Worm (Caenorhabditis elegans) whole organism, young adult: Measurements from ENCODE around the gene cdh-1.
A peak's percentile ranks its signal among the peaks of the same experiment; 100 is the strongest.
"Not testable (repeated sequence)": the region's sequence is repeated elsewhere in the genome, so short reads cannot be mapped to it uniquely, and the experiment has no call there.

Experiments
- B0019.2 ChIP-seq: fragments of 200-800 bp; sonication (Bioruptor generic); conservative IDR thresholded peaks from 2 replicates; pipeline ENCODE4 v1.3.6; 2022; ENCODE audit warnings: missing genetic modification reagents, missing genetic modification characterization, missing compliant biosample characterization
- B0035.1 ChIP-seq: sonication (generic microtip); optimal IDR thresholded peaks from 2 replicates; lab custom pipeline; 2016; ENCODE audit warnings: missing genetic modification characterization, mild to moderate bottlenecking, missing compliant biosample characterization, missing genotype, missing genetic modification reagents
- B0261.1 ChIP-seq: sonication (generic microtip); optimal IDR thresholded peaks from 2 replicates; lab custom pipeline; 2016; ENCODE audit warnings: mild to moderate bottlenecking, missing genetic modification characterization, moderate library complexity, missing compliant biosample characterization
- C06A6.2 ChIP-seq: fragments of 200-800 bp; sonication (Bioruptor generic); conservative IDR thresholded peaks from 2 replicates; pipeline ENCODE4 v1.3.6; 2022; ENCODE audit warnings: missing genetic modification characterization, missing compliant biosample characterization
- F33H1.4 ChIP-seq: fragments of 200-800 bp; sonication (Bioruptor generic); IDR thresholded peaks from 2 replicates; pipeline ENCODE4 v1.3.6; 2022; ENCODE audit warnings: missing genetic modification reagents, missing genetic modification characterization, missing compliant biosample characterization
- F55B11.4 ChIP-seq: sonication (generic microtip); optimal IDR thresholded peaks from 2 replicates; lab custom pipeline; 2016; ENCODE audit warnings: missing compliant biosample characterization, missing genetic modification characterization, borderline replicate concordance; ENCODE audit not compliant: insufficient read depth
- F57A8.1 ChIP-seq: fragments of 200-800 bp; sonication (Bioruptor generic); optimal IDR thresholded peaks from 2 replicates; lab custom pipeline; 2018; ENCODE audit warnings: mild to moderate bottlenecking, missing genetic modification characterization, moderate library complexity, missing compliant biosample characterization
- T26A5.8 ChIP-seq: sonication (generic microtip); optimal IDR thresholded peaks from 2 replicates; lab custom pipeline; 2016; ENCODE audit warnings: missing genetic modification characterization, missing compliant biosample characterization
- Y67H2A.10 ChIP-seq: fragments of 200-800 bp; sonication (Bioruptor generic); conservative IDR thresholded peaks from 2 replicates; pipeline ENCODE4 v1.3.6; 2022; ENCODE audit warnings: missing genetic modification reagents, missing genetic modification characterization, missing compliant biosample characterization
- ZK185.1 ChIP-seq: sonication (generic microtip); optimal IDR thresholded peaks from 2 replicates; lab custom pipeline; 2016; ENCODE audit warnings: mild to moderate bottlenecking, missing genetic modification characterization, missing compliant biosample characterization; ENCODE audit not compliant: poor library complexity, severe bottlenecking
- ama-1 ChIP-seq, 3 experiments: fragments of 150-350 bp in 1 of 3; sonication (generic microtip) in 2 of 3; optimal IDR thresholded peaks; 2 replicates each; lab custom pipeline; 2014 to 2018; ENCODE audit warnings: missing biosample characterization in 2 of 3, missing genetic modification characterization in 2 of 3, missing genetic modification reagents in 2 of 3
- attf-3 ChIP-seq: fragments of 200-800 bp; sonication (Bioruptor generic); conservative IDR thresholded peaks from 2 replicates; pipeline ENCODE4 v1.3.6; 2022; ENCODE audit warnings: missing genetic modification reagents, missing genetic modification characterization, missing compliant biosample characterization
- attf-6 ChIP-seq: fragments of 200-800 bp; sonication (Bioruptor generic); IDR thresholded peaks from 2 replicates; pipeline ENCODE4 v1.3.6; 2022; ENCODE audit warnings: missing genetic modification reagents, missing genetic modification characterization, missing compliant biosample characterization
- bed-1 ChIP-seq: fragments of 200-800 bp; sonication (Bioruptor generic); IDR thresholded peaks from 2 replicates; pipeline ENCODE4 v1.3.6; 2022; ENCODE audit warnings: missing genetic modification reagents, missing genetic modification characterization, missing compliant biosample characterization
- cebp-1 ChIP-seq, 2 experiments: fragments of 200-800 bp in 1 of 2; sonication (Bioruptor generic) in 1 of 2; sonication (generic microtip) in 1 of 2; IDR thresholded peaks in 1 of 2; optimal IDR thresholded peaks in 1 of 2; 2 replicates each; pipeline versions ENCODE4 v1.3.6 to Lab custom; 2017 to 2022; ENCODE audit warnings: missing compliant biosample characterization in 2 of 2, missing genetic modification characterization in 2 of 2, mild to moderate bottlenecking in 1 of 2, missing genetic modification reagents in 1 of 2, moderate library complexity in 1 of 2
- dox-1 ChIP-seq: fragments of 200-800 bp; sonication (Bioruptor generic); IDR thresholded peaks from 2 replicates; pipeline ENCODE4 v1.3.6; 2022; ENCODE audit warnings: missing genetic modification reagents, missing genetic modification characterization, missing compliant biosample characterization
- egl-18 ChIP-seq: fragments of 200-800 bp; sonication (Bioruptor generic); IDR thresholded peaks from 2 replicates; pipeline ENCODE4 v1.3.6; 2022; ENCODE audit warnings: missing genetic modification reagents, missing genetic modification characterization, missing compliant biosample characterization
- egrh-3 ChIP-seq: fragments of 200-800 bp; sonication (Bioruptor generic); IDR thresholded peaks from 2 replicates; pipeline ENCODE4 v1.3.6; 2022; ENCODE audit warnings: missing genetic modification reagents, missing genetic modification characterization, missing compliant biosample characterization
- ekl-4 ChIP-seq: fragments of 200-800 bp; sonication (Bioruptor generic); IDR thresholded peaks from 2 replicates; pipeline ENCODE4 v1.3.6; 2022; ENCODE audit warnings: missing genetic modification reagents, missing genetic modification characterization, missing compliant biosample characterization
- hmg-1.2 ChIP-seq: fragments of 200-800 bp; sonication (Bioruptor generic); IDR thresholded peaks from 2 replicates; pipeline ENCODE4 v1.3.6; 2022; ENCODE audit warnings: missing genetic modification reagents, missing genetic modification characterization, missing compliant biosample characterization
- lin-40 ChIP-seq: sonication (generic microtip); optimal IDR thresholded peaks from 2 replicates; lab custom pipeline; 2016; ENCODE audit warnings: missing genetic modification characterization, mild to moderate bottlenecking, missing compliant biosample characterization, missing genotype, missing genetic modification reagents
- lir-1 ChIP-seq: fragments of 200-800 bp; sonication (Bioruptor generic); conservative IDR thresholded peaks from 2 replicates; pipeline ENCODE4 v1.3.6; 2022; ENCODE audit warnings: missing genetic modification reagents, missing genetic modification characterization, missing compliant biosample characterization
- lsy-27 ChIP-seq: sonication (generic microtip); optimal IDR thresholded peaks from 2 replicates; lab custom pipeline; 2017; ENCODE audit warnings: missing genetic modification characterization, mild to moderate bottlenecking, missing compliant biosample characterization, antibody characterized with exemption, missing genotype, borderline replicate concordance; ENCODE audit not compliant: insufficient read depth
- nhr-80 ChIP-seq: sonication (generic microtip); optimal IDR thresholded peaks from 2 replicates; lab custom pipeline; 2016; ENCODE audit warnings: missing genetic modification characterization, missing compliant biosample characterization
- snpc-1.3 ChIP-seq: sonication (generic microtip); optimal IDR thresholded peaks from 2 replicates; lab custom pipeline; 2017; ENCODE audit warnings: missing genetic modification characterization, mild to moderate bottlenecking, missing compliant biosample characterization, antibody characterized with exemption, moderate library complexity, missing genotype, missing genetic modification reagents; ENCODE audit not compliant: insufficient read depth
- tbx-9 ChIP-seq: sonication (generic microtip); optimal IDR thresholded peaks from 2 replicates; lab custom pipeline; 2016; ENCODE audit warnings: borderline replicate concordance, missing genetic modification characterization, inconsistent platforms, missing compliant biosample characterization
- tlf-1 ChIP-seq: fragments of 200-800 bp; sonication (Bioruptor generic); optimal IDR thresholded peaks from 2 replicates; lab custom pipeline; 2018; ENCODE audit warnings: mild to moderate bottlenecking, missing genetic modification characterization, missing compliant biosample characterization
- xnd-1 ChIP-seq: sonication (generic microtip); optimal IDR thresholded peaks from 2 replicates; lab custom pipeline; 2016; ENCODE audit warnings: missing genotype, missing genetic modification reagents, missing genetic modification characterization, missing compliant biosample characterization
- zfh-2 ChIP-seq: fragments of 200-800 bp; sonication (Bioruptor generic); conservative IDR thresholded peaks from 2 replicates; pipeline ENCODE4 v1.3.6; 2022; ENCODE audit warnings: missing genetic modification reagents, missing genetic modification characterization, missing compliant biosample characterization
- zim-3 ChIP-seq: sonication (generic microtip); optimal IDR thresholded peaks from 2 replicates; lab custom pipeline; 2017; ENCODE audit warnings: mild to moderate bottlenecking, missing genetic modification characterization, moderate library complexity, missing compliant biosample characterization
- ztf-18 ChIP-seq: sonication (generic microtip); optimal IDR thresholded peaks from 2 replicates; lab custom pipeline; 2016; ENCODE audit warnings: missing genotype, mild to moderate bottlenecking, missing genetic modification characterization, missing compliant biosample characterization

cdh-1 gene

ce11 chrIII:2881117-2881516 is 29.6 kb upstream of the cdh-1 start:
- TF ChIP-seq snpc-1.3 (tag; lab: Kevin White, UChicago) (no peak), hmg-1.2 (peak; percentile 64; the same call in 1 of the 2 replicates), cebp-1 (GFP tag; IDR thresholded peaks at IDR 0.05; lab: Robert Waterston, UW) (no peak), cebp-1 (tag; optimal IDR thresholded peaks at IDR 0.05; lab: Kevin White, UChicago) (peak; percentile 2)

ce11 chrIII:2881989-2882388 is 28.7 kb upstream of the cdh-1 start, which contains the start of gene F56F11.2:
Gene F56F11.2, plus strand, starts transcription at chrIII:2882289.
- not testable (repeated sequence) for TF ChIP-seq zim-3; xnd-1 (tag; lab: Kevin White, UChicago); ztf-18
- TF ChIP-seq, all 124 proteins: peak for 0; not testable (repeated sequence) for 124

DNA sequence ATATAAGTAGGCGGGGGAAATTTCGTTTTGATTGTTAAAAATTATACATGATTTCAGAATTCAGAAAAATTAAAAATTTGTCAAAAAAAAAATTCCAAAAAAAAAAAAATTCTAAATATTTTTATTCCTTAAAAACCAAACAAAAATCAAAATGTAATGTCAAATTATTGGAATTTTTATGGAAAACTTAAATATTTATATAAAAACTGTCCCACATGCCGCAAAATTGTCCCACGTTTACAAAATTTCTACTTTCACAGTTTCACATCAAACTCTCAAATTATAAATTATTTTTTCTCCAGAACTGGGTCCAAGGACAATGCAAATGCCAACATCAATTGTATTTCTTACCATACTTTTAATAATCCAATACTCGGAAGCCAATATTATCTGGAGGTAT is 19.3 kb upstream of the cdh-1 start, which contains the start of gene F56F11.1:
Gene F56F11.1, plus strand, starts transcription at position 301 of the 400 bp plus-strand sequence.
- TF ChIP-seq tbx-9 (tag; lab: Kevin White, UChicago) = no peak
- no peak for TF ChIP-seq lin-40 (tag; lab: Kevin White, UChicago)
- no peak for TF ChIP-seq ZK185.1 (tag; lab: Kevin White, UChicago)
- TF ChIP-seq attf-6 (GFP tag; lab: Robert Waterston, UW) = no peak
- TF ChIP-seq, all 124 proteins: peak for 0

DNA sequence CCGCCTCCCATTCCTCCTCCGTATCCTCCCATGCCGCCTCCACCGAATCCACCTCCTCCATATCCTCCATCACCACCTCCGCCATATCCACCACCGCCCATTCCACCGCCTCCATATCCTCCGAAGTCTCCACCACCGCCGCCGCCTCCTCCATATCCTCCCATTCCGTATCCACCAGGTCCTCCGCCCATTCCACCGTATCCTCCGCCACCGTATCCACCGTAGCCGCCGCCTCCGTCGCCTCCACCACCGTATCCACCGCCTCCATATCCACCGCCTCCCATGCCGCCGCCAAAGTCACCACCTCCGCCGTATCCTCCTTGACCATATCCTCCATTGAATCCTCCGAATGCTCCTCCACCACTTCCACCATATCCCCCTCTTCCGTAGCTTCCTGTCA is 11.0 kb upstream of the cdh-1 start:
- TF ChIP-seq lin-40 (tag; lab: Kevin White, UChicago) = no peak
- peak; percentile 89 for TF ChIP-seq egrh-3 (GFP tag; lab: Robert Waterston, UW)
- 0 out of 2 replicates have a peak, but pooled peaks have one; percentile 16 for TF ChIP-seq dox-1 (GFP tag; lab: Robert Waterston, UW)
- TF ChIP-seq zfh-2 (GFP tag; lab: Robert Waterston, UW) = peak; percentile 91

- TF ChIP-seq bed-1 (GFP tag; lab: Robert Waterston, UW) (no peak), Y67H2A.10 (GFP tag; lab: Robert Waterston, UW) (no peak), F33H1.4 (GFP tag; lab: Robert Waterston, UW) (no peak), B0019.2 (GFP tag; lab: Robert Waterston, UW) (no peak), B0035.1 (tag; lab: Kevin White, UChicago) (no peak), ama-1 (optimal IDR thresholded peaks at IDR 0.05; lab: Kevin White, UChicago) (no peak), ama-1 (GFP tag; optimal IDR thresholded peaks at IDR 0.05; lab: Kevin White, UChicago) (no peak), lir-1 (GFP tag; lab: Robert Waterston, UW) (no peak), tlf-1 (GFP tag; lab: Kevin White, UChicago) (no peak), lsy-27 (tag; lab: Kevin White, UChicago) (no peak), attf-3 (no peak), ekl-4 (GFP tag; lab: Robert Waterston, UW) (no peak), F57A8.1 (GFP tag; lab: Kevin White, UChicago) (no peak), egl-18 (GFP tag; lab: Robert Waterston, UW) (no peak), F55B11.4 (tag; lab: Kevin White, UChicago) (no peak), C06A6.2 (no peak), T26A5.8 (tag; lab: Kevin White, UChicago) (no peak), B0261.1 (no peak), ZK185.1 (tag; lab: Kevin White, UChicago) (no peak), nhr-80 (tag; lab: Kevin White, UChicago) (no peak)
These were observed 9.6 kb upstream of the cdh-1 start, which contains the start of gene idpa-1 for ce11 chrIII:2901117-2901516. Gene idpa-1, minus strand, starts transcription at chrIII:2901217.
